Worm (Caenorhabditis elegans) whole organism, L2 larva: ENCODE measurements around the gene nhr-44.

Source experiments
- ZK546.5 ChIP-seq: sonication (generic microtip); optimal IDR thresholded peaks from 2 replicates; lab custom pipeline; 2017; ENCODE audit warnings: missing biosample characterization, missing genetic modification characterization
- alr-1 ChIP-seq: fragments of 150-350 bp; optimal IDR thresholded peaks from 2 replicates; lab custom pipeline; 2014; ENCODE audit warnings: missing biosample characterization, missing genetic modification characterization
- blmp-1 ChIP-seq: sonication (generic microtip); optimal IDR thresholded peaks from 2 replicates; lab custom pipeline; 2017; ENCODE audit warnings: missing genetic modification characterization, mild to moderate bottlenecking, missing compliant biosample characterization, antibody characterized with exemption, moderate library complexity; ENCODE audit not compliant: insufficient read depth
- lin-11 ChIP-seq: fragments of 150-350 bp; sonication (generic microtip); optimal IDR thresholded peaks from 2 replicates; lab custom pipeline; 2014; ENCODE audit warnings: missing biosample characterization, missing genetic modification characterization, inconsistent platforms, mixed read lengths
- lin-39 ChIP-seq: fragments of 150-350 bp; optimal IDR thresholded peaks from 2 replicates; lab custom pipeline; 2014; ENCODE audit warnings: missing biosample characterization, missing genetic modification reagents, missing genetic modification characterization
- lsy-2 ChIP-seq, 2 experiments: fragments of 150-350 bp in 1 of 2; sonication (generic microtip) in 1 of 2; optimal IDR thresholded peaks; 2 replicates each; lab custom pipeline; 2014 to 2017; ENCODE audit warnings: missing biosample characterization in 2 of 2, missing genetic modification characterization in 2 of 2
- nhr-237 ChIP-seq: fragments of 150-350 bp; optimal IDR thresholded peaks from 2 replicates; lab custom pipeline; 2014; ENCODE audit warnings: missing biosample characterization, missing genetic modification characterization
- nhr-6 ChIP-seq: fragments of 150-350 bp; optimal IDR thresholded peaks from 2 replicates; lab custom pipeline; 2014; ENCODE audit warnings: missing biosample characterization, missing genetic modification characterization
- sem-4 ChIP-seq: fragments of 150-350 bp; optimal IDR thresholded peaks from 2 replicates; lab custom pipeline; 2014; ENCODE audit warnings: missing biosample characterization, missing genetic modification reagents, missing genetic modification characterization
- snpc-4 ChIP-seq: fragments of 150-350 bp; optimal IDR thresholded peaks from 2 replicates; lab custom pipeline; 2014; ENCODE audit warnings: missing biosample characterization, missing genetic modification characterization
- ztf-11 ChIP-seq: sonication (generic microtip); optimal IDR thresholded peaks from 2 replicates; lab custom pipeline; 2017; ENCODE audit warnings: missing biosample characterization, missing genetic modification characterization
- ztf-4 ChIP-seq: fragments of 150-350 bp; optimal IDR thresholded peaks from 2 replicates; lab custom pipeline; 2014; ENCODE audit warnings: missing biosample characterization, missing genetic modification characterization

DNA sequence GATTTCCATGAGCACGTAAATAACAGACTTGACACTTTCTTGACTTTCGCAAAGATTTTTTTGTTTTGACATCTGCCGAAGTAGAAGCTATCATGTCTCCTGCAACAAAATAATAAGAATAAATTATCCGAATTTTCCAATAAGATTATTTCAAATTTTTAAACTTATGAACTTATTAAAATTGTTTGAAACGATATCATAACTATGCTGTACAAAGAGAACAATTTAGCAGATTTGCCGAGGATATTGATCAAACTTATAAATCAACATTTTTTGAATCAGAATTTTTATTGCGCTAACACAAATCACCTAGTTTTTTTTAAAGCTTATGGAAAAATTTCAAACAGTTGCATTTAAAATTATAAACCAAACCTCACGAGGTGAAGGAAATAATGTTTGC, 8.4 kb upstream of the nhr-44 start, which contains the start of gene nhr-195:
- TF ChIP-seq ztf-11 (tag; lab: Kevin White, UChicago) = no peak
- TF ChIP-seq snpc-4 (tag; lab: Kevin White, UChicago) = no peak
- TF ChIP-seq ztf-4 (tag; lab: Kevin White, UChicago) = no peak
- no peak for TF ChIP-seq lin-39 (tag; lab: Kevin White, UChicago)
- no peak for TF ChIP-seq ZK546.5 (tag; lab: Kevin White, UChicago)
- no peak for TF ChIP-seq nhr-6 (tag; lab: Kevin White, UChicago)
- no peak for TF ChIP-seq lsy-2 (tag; optimal IDR thresholded peaks at IDR 0.05; lab: Kevin White, UChicago)
- TF ChIP-seq nhr-237 (tag; lab: Kevin White, UChicago) = no peak
- no peak for TF ChIP-seq sem-4 (tag; lab: Kevin White, UChicago)
- TF ChIP-seq blmp-1 (tag; lab: Kevin White, UChicago) = no peak
- no peak for TF ChIP-seq alr-1 (tag; lab: Kevin White, UChicago)
- no peak for TF ChIP-seq lin-11
